Worm (Caenorhabditis elegans): ENCODE data around the gene timm-17B.2.
"Not testable (repeated sequence)": the region's sequence is repeated elsewhere in the genome, so short reads cannot be mapped to it uniquely, and the experiment has no call there.

The timm-17B.2 gene

DNA sequence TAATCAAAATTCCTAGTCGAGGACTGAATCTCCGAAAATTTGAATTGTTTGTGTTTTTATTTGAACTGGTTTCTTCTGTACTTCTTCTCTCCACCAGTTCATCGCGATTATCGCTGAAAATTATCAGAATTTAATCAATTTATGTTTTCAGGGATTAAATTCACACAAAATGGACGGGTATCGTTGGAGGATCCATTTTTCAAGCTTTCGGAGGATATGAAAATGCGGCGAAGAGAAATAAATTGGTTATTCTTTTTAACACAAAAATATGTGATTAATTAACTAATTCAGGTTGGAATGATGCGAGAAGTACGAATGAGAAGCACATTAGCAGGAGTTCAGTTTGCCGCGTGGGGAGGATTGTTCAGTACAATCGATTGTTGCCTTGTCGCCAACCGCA is at the start of gene timm-17B.2:
Gene timm-17B.2 (plus strand): TSS at position 301 of the 400 bp plus-strand sequence.
- no peak for TF ChIP-seq lin-39 (tag; optimal IDR thresholded peaks at IDR 0.05)
- no peak for TF ChIP-seq aly-2 (tag; optimal IDR thresholded peaks at IDR 0.05)
- TF ChIP-seq ZK546.5 (tag; optimal IDR thresholded peaks at IDR 0.05) = no peak
- no peak for TF ChIP-seq nhr-21 (tag; optimal IDR thresholded peaks at IDR 0.05)
- TF ChIP-seq nhr-77 (tag; optimal IDR thresholded peaks at IDR 0.05) = no peak
- no peak for TF ChIP-seq crh-2 (tag; optimal IDR thresholded peaks at IDR 0.05)
- TF ChIP-seq mbf-1 (tag; optimal IDR thresholded peaks at IDR 0.05) = no peak
- TF ChIP-seq nhr-6 (tag; optimal IDR thresholded peaks at IDR 0.05) = no peak

DNA sequence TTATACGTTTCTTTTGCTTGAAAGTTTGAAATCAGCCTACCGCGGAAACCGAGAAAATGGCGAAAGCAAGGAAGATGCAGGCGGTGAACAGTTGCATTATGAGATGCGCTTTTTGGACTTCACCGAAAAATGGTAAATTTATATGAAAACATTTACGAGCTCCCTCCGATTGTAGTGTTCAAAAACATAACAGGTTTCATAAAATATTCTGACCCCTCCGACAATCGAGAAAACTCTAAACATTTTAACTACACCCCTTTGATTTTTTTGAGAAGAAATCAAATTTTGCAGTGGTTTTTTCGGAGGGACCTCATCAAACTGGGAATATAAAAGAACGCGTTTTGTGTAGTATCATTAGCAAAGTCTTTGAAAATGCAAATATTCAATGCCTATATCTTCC is 49.4 kb upstream of the timm-17B.2 start, which contains the start of the genes F17E9.18 and F17E9.15:
Gene F17E9.18 (minus strand): TSS at position 101 of the 400 bp plus-strand sequence.
Gene F17E9.15 (plus strand): TSS at position 368 of the 400 bp plus-strand sequence.
- TF ChIP-seq peb-1 (tag; optimal IDR thresholded peaks at IDR 0.05) (no peak), blmp-1 (tag; optimal IDR thresholded peaks at IDR 0.05; ENCODE audit: insufficient read depth) (no peak), skn-1 (tag; optimal IDR thresholded peaks at IDR 0.05) (no peak)

DNA sequence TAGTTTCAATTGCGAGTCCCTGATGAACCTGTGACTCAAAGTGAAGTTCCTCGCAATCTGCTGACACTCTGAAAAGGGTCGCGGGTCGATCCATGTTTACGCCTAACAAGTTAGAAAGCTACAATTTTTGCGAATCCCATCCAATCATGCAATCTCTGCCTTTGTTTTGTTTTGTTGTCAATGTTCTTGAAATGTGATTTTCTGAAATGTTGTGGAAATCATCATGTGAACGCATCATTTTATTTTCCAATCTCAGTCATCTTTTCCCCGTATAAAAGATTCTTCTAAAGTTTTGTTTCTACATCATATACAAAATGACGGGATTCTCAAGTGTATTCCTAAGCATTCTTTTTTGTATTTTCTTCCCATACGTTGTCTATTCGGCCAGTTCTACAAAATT is 48.4 kb upstream of the timm-17B.2 start, which contains the start of gene F17E9.4:
Gene F17E9.4 (plus strand): TSS at position 301 of the 400 bp plus-strand sequence.
- TF ChIP-seq skn-1 (tag; optimal IDR thresholded peaks at IDR 0.05) = no peak
- TF ChIP-seq unc-55 (GFP tag; optimal IDR thresholded peaks at IDR 0.05) = no peak
- TF ChIP-seq ZK546.5 (tag; optimal IDR thresholded peaks at IDR 0.05) = no peak
- no peak for TF ChIP-seq mdl-1 (tag; optimal IDR thresholded peaks at IDR 0.05)
- no peak for TF ChIP-seq lin-39 (tag; optimal IDR thresholded peaks at IDR 0.05)
- no peak for TF ChIP-seq ztf-11 (tag; optimal IDR thresholded peaks at IDR 0.05)
- no peak for TF ChIP-seq C34F6.9 (tag; optimal IDR thresholded peaks at IDR 0.05)
- TF ChIP-seq fos-1 (tag; optimal IDR thresholded peaks at IDR 0.05) = no peak
- TF ChIP-seq snpc-4 (tag; optimal IDR thresholded peaks at IDR 0.05) = no peak
- TF ChIP-seq nhr-12 (tag; optimal IDR thresholded peaks at IDR 0.05) = no peak
- TF ChIP-seq aly-2 (tag; optimal IDR thresholded peaks at IDR 0.05) = no peak
- TF ChIP-seq ztf-1 (GFP tag; conservative IDR thresholded peaks at IDR 0.05) = no peak
- TF ChIP-seq Y55F3AM.14 (GFP tag; optimal IDR thresholded peaks at IDR 0.05) = no peak

DNA sequence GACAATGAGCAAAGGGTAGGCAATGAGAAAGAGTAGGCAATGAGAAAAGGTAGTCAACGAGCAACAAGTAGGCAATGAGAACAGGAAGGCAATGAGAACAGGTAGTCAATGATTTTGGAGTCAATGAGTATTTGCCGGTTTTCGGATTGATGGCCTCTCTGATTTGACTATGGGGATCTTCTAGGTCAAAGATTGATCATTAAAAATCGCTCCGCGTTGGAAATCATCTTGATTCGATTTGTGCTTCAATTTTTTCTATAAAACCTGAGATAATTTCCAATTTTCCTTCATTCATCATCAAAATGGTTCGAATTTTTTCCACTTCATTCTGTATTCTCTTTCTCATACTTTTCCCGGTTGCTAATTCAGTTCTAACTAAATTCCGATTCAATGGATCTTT is 44.4 kb upstream of the timm-17B.2 start, which contains the start of gene F17E9.16:
Gene F17E9.16 (plus strand): TSS at position 301 of the 400 bp plus-strand sequence.
- not testable (repeated sequence) for TF ChIP-seq nhr-23, crh-2, zag-1 (tag; optimal IDR thresholded peaks at IDR 0.05)

DNA sequence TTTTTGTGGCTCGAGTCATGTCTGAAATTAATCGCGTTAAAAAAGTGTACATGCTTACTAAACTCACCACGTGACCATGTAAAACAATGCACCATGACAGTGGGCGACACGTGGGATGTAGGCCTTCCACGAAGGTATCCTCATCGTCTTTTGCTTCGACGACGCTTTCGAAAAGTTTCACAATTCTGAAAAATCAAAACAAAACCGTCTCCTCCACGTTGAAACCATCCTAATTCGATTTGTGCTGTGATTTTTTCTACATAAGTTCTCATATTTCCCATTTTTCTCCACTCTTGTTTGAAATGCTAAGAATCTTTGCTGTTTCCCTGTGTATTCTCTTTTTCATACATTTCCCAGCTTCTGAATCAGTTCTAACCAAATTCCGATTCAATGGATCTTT is 41.9 kb upstream of the timm-17B.2 start, which contains the start of gene F17E9.3:
Gene F17E9.3 (plus strand): TSS at position 301 of the 400 bp plus-strand sequence.
- no peak for TF ChIP-seq blmp-1 (tag; optimal IDR thresholded peaks at IDR 0.05; ENCODE audit: insufficient read depth)
- no peak for TF ChIP-seq mab-5 (tag; optimal IDR thresholded peaks at IDR 0.05)
- TF ChIP-seq R02D3.7 (tag; optimal IDR thresholded peaks at IDR 0.05) = no peak
- no peak for TF ChIP-seq sem-4 (tag; optimal IDR thresholded peaks at IDR 0.05)
- TF ChIP-seq ztf-4 (tag; optimal IDR thresholded peaks at IDR 0.05) = no peak

DNA sequence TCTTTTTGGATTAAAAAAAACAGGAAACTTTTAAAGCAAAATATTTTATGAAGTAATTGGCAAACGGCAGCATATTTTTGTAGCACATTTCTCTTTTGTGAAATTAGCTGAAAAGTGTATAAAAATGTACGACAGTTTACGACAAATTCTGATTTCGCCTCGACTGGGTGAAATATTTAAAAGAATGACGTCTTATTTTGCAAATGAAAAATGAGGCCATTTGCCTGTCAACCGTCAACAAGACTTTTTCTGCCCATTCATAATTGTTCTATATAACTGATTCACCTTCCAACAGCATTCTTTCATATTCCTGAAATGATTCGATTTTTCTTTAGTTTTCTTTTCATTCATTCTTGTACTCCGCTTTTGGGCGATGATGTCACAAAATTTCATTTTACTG is 40.9 kb upstream of the timm-17B.2 start, which contains the start of the genes F17E9.2 and col-116:
Gene F17E9.2 (plus strand): TSS at position 301 of the 400 bp plus-strand sequence.
Gene col-116 (plus strand): TSS at position 315 of the 400 bp plus-strand sequence.
- TF ChIP-seq unc-55 (GFP tag; optimal IDR thresholded peaks at IDR 0.05) (no peak), elt-1 (tag; optimal IDR thresholded peaks at IDR 0.05) (no peak), sem-4 (tag; optimal IDR thresholded peaks at IDR 0.05) (no peak), mab-5 (tag; optimal IDR thresholded peaks at IDR 0.05) (no peak), lin-13 (GFP tag; optimal IDR thresholded peaks at IDR 0.05) (no peak), snpc-4 (tag; optimal IDR thresholded peaks at IDR 0.05) (no peak), sma-9 (GFP tag; optimal IDR thresholded peaks at IDR 0.05) (no peak), sma-9 (tag; optimal IDR thresholded peaks at IDR 0.05) (no peak), skn-1 (tag; optimal IDR thresholded peaks at IDR 0.05) (no peak), crh-2 (tag; optimal IDR thresholded peaks at IDR 0.05) (no peak), Y55F3AM.14 (GFP tag; optimal IDR thresholded peaks at IDR 0.05) (no peak), ceh-16 (tag; optimal IDR thresholded peaks at IDR 0.05) (no peak), F13H6.1 (tag; optimal IDR thresholded peaks at IDR 0.05) (no peak), dmd-4 (tag; optimal IDR thresholded peaks at IDR 0.05) (no peak), blmp-1 (tag; optimal IDR thresholded peaks at IDR 0.05; ENCODE audit: insufficient read depth) (no peak)
